Fruit fly (Drosophila melanogaster): ENCODE results near the gene CG42831.

CG42831 gene

dm6 chr3L:10767181-10768095, 47.2 kb upstream of the CG42831 start (continued):
- 0 out of 3 replicates have a peak, but pooled peaks have one; percentile 35 for TF ChIP-seq Dbx (GFP tag; IDR thresholded peaks at IDR 0.05)
- no peak for TF ChIP-seq nerfin-2 (GFP tag; IDR thresholded peaks at IDR 0.05; ENCODE audit: partially characterized antibody)
- no peak for TF ChIP-seq BEAF-32 (GFP tag; optimal IDR thresholded peaks at IDR 0.05)
- no peak for TF ChIP-seq Oaz (GFP tag; IDR thresholded peaks at IDR 0.05)
- TF ChIP-seq CG12155 (GFP tag; optimal IDR thresholded peaks at IDR 0.05): no peak
- no peak for TF ChIP-seq CG13894 (tag; optimal IDR thresholded peaks at IDR 0.05)
- no peak for TF ChIP-seq Mad (GFP tag; optimal IDR thresholded peaks at IDR 0.05)
- peak; percentile 12 for TF ChIP-seq Hr3 (GFP tag; optimal IDR thresholded peaks at IDR 0.05)
- TF ChIP-seq CG6175 (GFP tag; IDR thresholded peaks at IDR 0.05): 0 out of 3 replicates have a peak, but pooled peaks have one; percentile 26
- no peak for TF ChIP-seq trh (GFP tag; optimal IDR thresholded peaks at IDR 0.05)
- TF ChIP-seq fd96Cb (tag; optimal IDR thresholded peaks at IDR 0.05): peak; percentile 70
- peak; percentile 63 for TF ChIP-seq PHDP (tag; optimal IDR thresholded peaks at IDR 0.05)
- peak; percentile 15 for TF ChIP-seq CG8359 (GFP tag; optimal IDR thresholded peaks at IDR 0.05; ENCODE audit: borderline replicate concordance)
- no peak for TF ChIP-seq peb (GFP tag; IDR thresholded peaks at IDR 0.05)
- TF ChIP-seq bsh (GFP tag; optimal IDR thresholded peaks at IDR 0.05): peak; percentile 28 to 63
- TF ChIP-seq CG9797 (GFP tag; optimal IDR thresholded peaks at IDR 0.05): no peak
- no peak for TF ChIP-seq Jarid2 (GFP tag; optimal IDR thresholded peaks at IDR 0.05)
- peak in 1 of 2 experiments; percentile 83 for TF ChIP-seq Hr51 (GFP tag; optimal IDR thresholded peaks at IDR 0.05)
- no peak for TF ChIP-seq Kr (GFP tag; optimal IDR thresholded peaks at IDR 0.05)
- TF ChIP-seq Max (GFP tag; optimal IDR thresholded peaks at IDR 0.05): no peak
- TF ChIP-seq otp (GFP tag; IDR thresholded peaks at IDR 0.05): no peak
- TF ChIP-seq bbx (GFP tag; IDR thresholded peaks at IDR 0.05; ENCODE audit: partially characterized antibody): no peak
- no peak for TF ChIP-seq NC2α (GFP tag; optimal IDR thresholded peaks at IDR 0.05)
- TF ChIP-seq lola (GFP tag; optimal IDR thresholded peaks at IDR 0.05): peak in 1 of 3 experiments; percentile 59
- TF ChIP-seq corto (GFP tag; optimal IDR thresholded peaks at IDR 0.05): no peak
- TF ChIP-seq HmgZ (tag; optimal IDR thresholded peaks at IDR 0.05): no peak
- no peak for TF ChIP-seq CG14860 (GFP tag; IDR thresholded peaks at IDR 0.05; ENCODE audit: partially characterized antibody)
- no peak for TF ChIP-seq danr (GFP tag; IDR thresholded peaks at IDR 0.05)
- TF ChIP-seq CG10654 (GFP tag; optimal IDR thresholded peaks at IDR 0.05): no peak
- no peak for TF ChIP-seq CG9609 (GFP tag; optimal IDR thresholded peaks at IDR 0.05)
- no peak for TF ChIP-seq CG31388 (GFP tag; optimal IDR thresholded peaks at IDR 0.05)
- peak; percentile 28; the same call in 1 of the 2 replicates for TF ChIP-seq chm (GFP tag; IDR thresholded peaks at IDR 0.05)
- TF ChIP-seq CG13296 (GFP tag; optimal IDR thresholded peaks at IDR 0.05): peak; percentile 6
- TF ChIP-seq CG17829 (tag; optimal IDR thresholded peaks at IDR 0.05): peak; percentile 71
- TF ChIP-seq CG1529 (GFP tag; optimal IDR thresholded peaks at IDR 0.05): peak; percentile 27
- TF ChIP-seq MBD-R2 (GFP tag; IDR thresholded peaks at IDR 0.05): no peak
- no peak for TF ChIP-seq D19B (GFP tag; optimal IDR thresholded peaks at IDR 0.05)
- no peak for TF ChIP-seq CG8765 (GFP tag; IDR thresholded peaks at IDR 0.05)
- TF ChIP-seq CG11456 (GFP tag; IDR thresholded peaks at IDR 0.05): no peak
- TF ChIP-seq Ada2b (GFP tag; IDR thresholded peaks at IDR 0.05): no peak
- no peak for TF ChIP-seq CG13624 (GFP tag; optimal IDR thresholded peaks at IDR 0.05)
- TF ChIP-seq Atf6 (GFP tag; IDR thresholded peaks at IDR 0.05): no peak
- no peak for TF ChIP-seq ranshi (GFP tag; IDR thresholded peaks at IDR 0.05)
- 0 out of 2 replicates have a peak, but pooled peaks have one; percentile 13 for TF ChIP-seq esg (GFP tag; conservative IDR thresholded peaks at IDR 0.05)
- peak; percentile 66 for TF ChIP-seq CG8924 (tag; optimal IDR thresholded peaks at IDR 0.05)
- no peak for TF ChIP-seq sens-2 (GFP tag; IDR thresholded peaks at IDR 0.05)
- no peak for TF ChIP-seq inv (GFP tag; IDR thresholded peaks at IDR 0.05; ENCODE audit: partially characterized antibody)
- TF ChIP-seq CG3281 (GFP tag; optimal IDR thresholded peaks at IDR 0.05): no peak

All from whole organism, embryonic.